Fruit fly (Drosophila melanogaster) whole organism, prepupa: Measurements from ENCODE around the gene PolG1.

Experiments used
- Blimp-1 ChIP-seq: fragments of 200-800 bp; sonication (Bioruptor generic); optimal IDR thresholded peaks from 3 replicates; lab custom pipeline; 2017; ENCODE audit warnings: missing biosample characterization, missing genetic modification characterization, mild to moderate bottlenecking, moderate library complexity, missing genetic modification reagents
- CG10669 ChIP-seq: fragments of 200-800 bp; sonication (Bioruptor generic); optimal IDR thresholded peaks from 3 replicates; lab custom pipeline; 2018; ENCODE audit warnings: missing biosample characterization, mild to moderate bottlenecking, missing genetic modification characterization, moderate library complexity
- CG11762 ChIP-seq: fragments of 200-800 bp; sonication (Bioruptor generic); optimal IDR thresholded peaks from 3 replicates; lab custom pipeline; 2016; ENCODE audit warnings: missing biosample characterization, missing genetic modification characterization; ENCODE audit not compliant: insufficient read depth
- CG1621 ChIP-seq: fragments of 200-800 bp; sonication (Bioruptor generic); optimal IDR thresholded peaks from 3 replicates; lab custom pipeline; 2018; ENCODE audit warnings: missing biosample characterization, mild to moderate bottlenecking, missing genetic modification characterization
- CG32006 ChIP-seq: fragments of 200-800 bp; sonication (Bioruptor generic); optimal IDR thresholded peaks from 3 replicates; lab custom pipeline; 2017; ENCODE audit warnings: missing biosample characterization, mild to moderate bottlenecking, missing genetic modification characterization
- CG3919 ChIP-seq: fragments of 200-800 bp; sonication (Bioruptor generic); optimal IDR thresholded peaks from 3 replicates; lab custom pipeline; 2016; ENCODE audit warnings: missing biosample characterization, missing genetic modification characterization
- CG6163 ChIP-seq: fragments of 200-800 bp; sonication (Bioruptor generic); IDR thresholded peaks from 3 replicates; pipeline ENCODE4 v1.3.6; 2022; ENCODE audit warnings: missing biosample characterization, missing genetic modification characterization
- CG6276 ChIP-seq: fragments of 200-800 bp; sonication (Bioruptor generic); optimal IDR thresholded peaks from 2 replicates; lab custom pipeline; 2017; ENCODE audit warnings: missing biosample characterization, mild to moderate bottlenecking, missing genetic modification characterization
- CG6792 ChIP-seq: fragments of 200-800 bp; sonication (Bioruptor generic); optimal IDR thresholded peaks from 3 replicates; lab custom pipeline; 2016; ENCODE audit warnings: missing biosample characterization, missing genetic modification characterization
- CG6808 ChIP-seq: fragments of 200-800 bp; sonication (Bioruptor generic); optimal IDR thresholded peaks from 3 replicates; lab custom pipeline; 2017; ENCODE audit warnings: missing biosample characterization, missing genetic modification characterization, mild to moderate bottlenecking, moderate library complexity, missing genetic modification reagents
- CG6854 ChIP-seq: fragments of 200-800 bp; sonication (Bioruptor generic); optimal IDR thresholded peaks from 2 replicates; lab custom pipeline; 2017; ENCODE audit warnings: missing biosample characterization, mild to moderate bottlenecking, missing genetic modification characterization
- CG7368 ChIP-seq: fragments of 200-800 bp; sonication (Bioruptor generic); optimal IDR thresholded peaks from 3 replicates; lab custom pipeline; 2016; ENCODE audit warnings: missing biosample characterization, missing genetic modification characterization
- CG8119 ChIP-seq: fragments of 200-800 bp; sonication (Bioruptor generic); IDR thresholded peaks from 3 replicates; pipeline ENCODE4 v1.3.6; 2022; ENCODE audit warnings: missing biosample characterization, missing genetic modification characterization
- CG8319 ChIP-seq: fragments of 200-800 bp; sonication (Bioruptor generic); optimal IDR thresholded peaks from 3 replicates; lab custom pipeline; 2016; ENCODE audit warnings: missing biosample characterization, missing genetic modification characterization
- CG8632 ChIP-seq: fragments of 200-800 bp; sonication (Bioruptor generic); optimal IDR thresholded peaks from 3 replicates; lab custom pipeline; 2016; ENCODE audit warnings: missing biosample characterization, missing genetic modification characterization
- Eip75B ChIP-seq: fragments of 200-800 bp; sonication (Bioruptor generic); optimal IDR thresholded peaks from 3 replicates; lab custom pipeline; 2016; ENCODE audit warnings: missing biosample characterization, missing genetic modification characterization
- Eip78C ChIP-seq: fragments of 200-800 bp; sonication (Bioruptor generic); peaks from one replicate; lab custom pipeline; 2016; ENCODE audit warnings: missing biosample characterization, missing genetic modification characterization
- Eip93F ChIP-seq: fragments of 200-800 bp; sonication (Bioruptor generic); optimal IDR thresholded peaks from 2 replicates; lab custom pipeline; 2016; ENCODE audit warnings: missing biosample characterization, mild to moderate bottlenecking, missing genetic modification characterization
- Ets96B ChIP-seq: fragments of 200-800 bp; optimal IDR thresholded peaks from 2 replicates; lab custom pipeline; 2019; ENCODE audit warnings: missing biosample characterization, mild to moderate bottlenecking, missing genetic modification characterization, moderate library complexity
- Lpt ChIP-seq: fragments of 200-800 bp; sonication (Bioruptor generic); optimal IDR thresholded peaks from 3 replicates; lab custom pipeline; 2016; ENCODE audit warnings: missing biosample characterization, missing genetic modification characterization
- Met ChIP-seq: fragments of 200-800 bp; sonication (Bioruptor generic); optimal IDR thresholded peaks from 3 replicates; lab custom pipeline; 2016; ENCODE audit warnings: missing biosample characterization, missing genetic modification characterization
- Smox ChIP-seq: fragments of 200-800 bp; sonication (Bioruptor generic); optimal IDR thresholded peaks from 3 replicates; lab custom pipeline; 2016; ENCODE audit warnings: missing biosample characterization, missing genetic modification characterization
- Sox102F ChIP-seq: fragments of 200-800 bp; sonication (Bioruptor generic); optimal IDR thresholded peaks from 2 replicates; lab custom pipeline; 2016; ENCODE audit warnings: missing biosample characterization, mild to moderate bottlenecking, missing genetic modification characterization
- Sox14 ChIP-seq: fragments of 200-800 bp; sonication (Bioruptor generic); optimal IDR thresholded peaks from 3 replicates; lab custom pipeline; 2016; ENCODE audit warnings: missing biosample characterization, missing genetic modification characterization
- achi ChIP-seq: fragments of 200-800 bp; sonication (Bioruptor generic); optimal IDR thresholded peaks from 3 replicates; lab custom pipeline; 2016; ENCODE audit warnings: missing biosample characterization, missing genetic modification characterization
- acj6 ChIP-seq: fragments of 200-800 bp; sonication (Bioruptor generic); optimal IDR thresholded peaks from 3 replicates; lab custom pipeline; 2016; ENCODE audit warnings: missing biosample characterization, missing genetic modification characterization
- cyc ChIP-seq: fragments of 200-800 bp; sonication (Bioruptor generic); optimal IDR thresholded peaks from 3 replicates; lab custom pipeline; 2016; ENCODE audit warnings: missing biosample characterization, missing genetic modification characterization
- eg ChIP-seq: fragments of 200-800 bp; sonication (Bioruptor generic); IDR thresholded peaks from 3 replicates; pipeline ENCODE4 v1.3.6; 2022; ENCODE audit warnings: missing biosample characterization, missing genetic modification characterization
- esn ChIP-seq: fragments of 200-800 bp; sonication (Bioruptor generic); optimal IDR thresholded peaks from 2 replicates; lab custom pipeline; 2016; ENCODE audit warnings: missing biosample characterization, mild to moderate bottlenecking, missing genetic modification characterization, moderate library complexity
- fd59A ChIP-seq: fragments of 200-800 bp; sonication (Bioruptor generic); optimal IDR thresholded peaks from 2 replicates; lab custom pipeline; 2017; ENCODE audit warnings: missing biosample characterization, mild to moderate bottlenecking, missing genetic modification characterization, missing genetic modification reagents
- fkh ChIP-seq: fragments of 200-800 bp; sonication (Bioruptor generic); optimal IDR thresholded peaks from 3 replicates; lab custom pipeline; 2017; ENCODE audit warnings: missing biosample characterization, mild to moderate bottlenecking, missing genetic modification characterization, moderate library complexity
- net ChIP-seq: fragments of 200-800 bp; sonication (Bioruptor generic); optimal IDR thresholded peaks from 3 replicates; lab custom pipeline; 2016; ENCODE audit warnings: missing biosample characterization, missing genetic modification characterization
- salr ChIP-seq, 2 experiments: fragments of 200-800 bp; sonication (Bioruptor generic); optimal IDR thresholded peaks; 3 replicates each; lab custom pipeline; 2016 to 2018; ENCODE audit warnings: missing biosample characterization in 2 of 2, missing genetic modification characterization in 2 of 2, mild to moderate bottlenecking in 1 of 2
- spab ChIP-seq: fragments of 200-800 bp; sonication (Bioruptor generic); optimal IDR thresholded peaks from 2 replicates; lab custom pipeline; 2017; ENCODE audit warnings: missing biosample characterization, mild to moderate bottlenecking, missing genetic modification characterization, missing genetic modification reagents
- ss ChIP-seq, 2 experiments: fragments of 200-800 bp; sonication (Bioruptor generic); optimal IDR thresholded peaks; 2 replicates in 1 of 2; 3 replicates in 1 of 2; lab custom pipeline; 2017 to 2018; ENCODE audit warnings: mild to moderate bottlenecking in 2 of 2, missing biosample characterization in 2 of 2, missing genetic modification characterization in 2 of 2, moderate library complexity in 1 of 2
- svp ChIP-seq: fragments of 200-800 bp; sonication (Bioruptor generic); peaks from one replicate; lab custom pipeline; 2016; ENCODE audit warnings: missing biosample characterization, missing genetic modification characterization
- vri ChIP-seq: fragments of 200-800 bp; sonication (Bioruptor generic); optimal IDR thresholded peaks from 3 replicates; lab custom pipeline; 2016; ENCODE audit warnings: missing biosample characterization, mild to moderate bottlenecking, missing genetic modification characterization

PolG1 gene

dm6 chr2L:13801166-13801565 lies 26.4 kb downstream of the PolG1 start:
- TF ChIP-seq esn (GFP tag; lab: Kevin White, UChicago) (no peak), fkh (GFP tag; lab: Kevin White, UChicago) (peak; percentile 42)

dm6 chr2L:13793405-13793804 lies 34.2 kb downstream of the PolG1 start, which contains the start of gene Sec71:
Sec71 (plus strand) TSS chr2L:13793521.
- TF ChIP-seq Sox102F (GFP tag; lab: Kevin White, UChicago) = no peak
- TF ChIP-seq Smox = no peak
- TF ChIP-seq CG6854 = peak; percentile 19
- TF ChIP-seq CG6276 = no peak
- no peak for TF ChIP-seq CG6792 (GFP tag; lab: Kevin White, UChicago)
- no peak for TF ChIP-seq CG8632 (GFP tag; lab: Kevin White, UChicago)
- TF ChIP-seq svp (GFP tag; lab: Kevin White, UChicago) = no peak
- no peak for TF ChIP-seq CG6808 (GFP tag; lab: Kevin White, UChicago)
- TF ChIP-seq esn (GFP tag; lab: Kevin White, UChicago) = peak; percentile 11
- TF ChIP-seq CG8319 (GFP tag; lab: Kevin White, UChicago) = no peak
- TF ChIP-seq vri (GFP tag; lab: Kevin White, UChicago) = no peak

dm6 chr2L:13790715-13791114 lies 36.9 kb downstream of the PolG1 start, which contains the start of gene CG16863:
CG16863 (plus strand) TSS chr2L:13790959.
- TF ChIP-seq Ets96B (tag; lab: Kevin White, UChicago) = no peak
- no peak for TF ChIP-seq CG6163 (GFP tag; lab: Robert Waterston, UW)
- TF ChIP-seq eg (GFP tag; lab: Robert Waterston, UW) = no peak
- no peak for TF ChIP-seq ss (GFP tag; optimal IDR thresholded peaks at IDR 0.05; lab: Kevin White, UChicago)
- TF ChIP-seq CG10669 (GFP tag; lab: Kevin White, UChicago) = no peak
- TF ChIP-seq cyc (GFP tag; lab: Kevin White, UChicago) = no peak
- no peak for TF ChIP-seq net (GFP tag; lab: Kevin White, UChicago)
- no peak for TF ChIP-seq Eip75B (GFP tag; lab: Kevin White, UChicago)
- no peak for TF ChIP-seq Blimp-1 (GFP tag; lab: Kevin White, UChicago)
- no peak for TF ChIP-seq salr (GFP tag; optimal IDR thresholded peaks at IDR 0.05; lab: Kevin White, UChicago)
- no peak for TF ChIP-seq CG8119 (GFP tag; lab: Robert Waterston, UW)
- TF ChIP-seq svp (GFP tag; lab: Kevin White, UChicago) = no peak
- no peak for TF ChIP-seq CG3919 (GFP tag; lab: Kevin White, UChicago)
- TF ChIP-seq CG11762 (GFP tag; lab: Kevin White, UChicago) = no peak
- TF ChIP-seq acj6 (GFP tag; lab: Kevin White, UChicago) = no peak
- TF ChIP-seq spab = no peak
- no peak for TF ChIP-seq CG1621 (tag; lab: Kevin White, UChicago)
- TF ChIP-seq Met (GFP tag; lab: Kevin White, UChicago) = no peak
- no peak for TF ChIP-seq fkh (GFP tag; lab: Kevin White, UChicago)
- TF ChIP-seq CG32006 = no peak

- TF ChIP-seq CG11762 (GFP tag; lab: Kevin White, UChicago) (no peak), Ets96B (tag; lab: Kevin White, UChicago) (no peak), achi (GFP tag; lab: Kevin White, UChicago) (no peak), CG8319 (GFP tag; lab: Kevin White, UChicago) (no peak), spab (no peak), CG7368 (GFP tag; lab: Kevin White, UChicago) (no peak), vri (GFP tag; lab: Kevin White, UChicago) (peak; percentile 53), fd59A (no peak), CG6276 (no peak), Eip78C (GFP tag; lab: Kevin White, UChicago) (peak; percentile 44), Lpt (GFP tag; lab: Kevin White, UChicago) (no peak), Sox14 (peak; percentile 2), Eip93F (no peak)
Measured at dm6 chr2L:13784155-13784681, 43.4 kb downstream of the PolG1 start, which contains the start of gene CG16890. CG16890 (minus strand) TSS chr2L:13784338.
